Fruit fly (Drosophila melanogaster) Kc167 (cell line): ENCODE results near the gene E23.

Experiments used
- Myc ChIP-seq: fragments of >200 bp; optimal IDR thresholded peaks from 2 replicates; lab custom pipeline; 2017; ENCODE audit warnings: missing external identifiers
- Sin3A ChIP-seq: fragments of >200 bp; optimal IDR thresholded peaks from 2 replicates; lab custom pipeline; 2018; ENCODE audit warnings: missing external identifiers
- h ChIP-seq: fragments of >200 bp; optimal IDR thresholded peaks from 3 replicates; lab custom pipeline; 2018; ENCODE audit warnings: missing external identifiers
- insv ChIP-seq: fragments of >200 bp; optimal IDR thresholded peaks from 3 replicates; lab custom pipeline; 2018; ENCODE audit warnings: missing external identifiers
- psq ChIP-seq: fragments of >200 bp; optimal IDR thresholded peaks from 2 replicates; lab custom pipeline; 2017; ENCODE audit warnings: missing external identifiers
- ttk ChIP-seq: sonication (Bioruptor generic); optimal IDR thresholded peaks from 2 replicates; lab custom pipeline; 2017; ENCODE audit warnings: missing external identifiers

The E23 gene

dm6 chr2L:3301755-3302499 lies 52.7 kb downstream of the E23 start:
- TF ChIP-seq insv (lab: Kevin White, UChicago) (no peak), psq (lab: Kevin White, UChicago) (no peak), h (no peak), ttk (no peak), Myc (no peak), Sin3A (lab: Kevin White, UChicago) (no peak)

dm6 chr2L:3301058-3301457 lies 53.6 kb downstream of the E23 start:
- no peak for TF ChIP-seq psq (lab: Kevin White, UChicago)
- TF ChIP-seq insv (lab: Kevin White, UChicago): no peak
- no peak for TF ChIP-seq Sin3A (lab: Kevin White, UChicago)
- TF ChIP-seq Myc: no peak
- no peak for TF ChIP-seq h
- TF ChIP-seq ttk: no peak

dm6 chr2L:3299803-3300202 lies 54.8 kb downstream of the E23 start:
- TF ChIP-seq h (no peak), insv (lab: Kevin White, UChicago) (no peak), Sin3A (lab: Kevin White, UChicago) (no peak), Myc (no peak)

- TF ChIP-seq Myc: no peak
Observed at dm6 chr2L:3299142-3299541, 55.5 kb downstream of the E23 start.

DNA sequence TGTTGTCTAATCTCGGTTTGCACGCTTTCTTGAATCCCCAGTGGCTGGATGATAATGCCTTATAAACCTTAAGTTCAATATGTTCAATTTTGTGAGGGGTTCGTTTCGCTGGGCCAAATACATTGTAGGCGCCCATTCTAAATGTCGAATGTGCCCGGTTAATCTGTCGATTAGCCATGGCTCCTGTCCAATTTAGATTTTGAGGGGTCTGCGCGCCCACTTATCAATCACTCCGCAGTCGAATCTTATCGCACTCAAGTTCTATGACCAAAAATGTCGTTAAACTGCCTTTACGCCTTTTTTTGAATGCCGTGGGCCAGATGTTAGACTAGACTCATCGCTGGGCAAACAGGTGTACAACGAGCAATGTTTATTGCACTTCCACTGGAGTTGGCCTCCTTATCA lies 56.6 kb downstream of the E23 start:
- TF ChIP-seq Myc (no peak), ttk (no peak), insv (lab: Kevin White, UChicago) (no peak), h (no peak), Sin3A (lab: Kevin White, UChicago) (no peak), psq (lab: Kevin White, UChicago) (no peak)

DNA sequence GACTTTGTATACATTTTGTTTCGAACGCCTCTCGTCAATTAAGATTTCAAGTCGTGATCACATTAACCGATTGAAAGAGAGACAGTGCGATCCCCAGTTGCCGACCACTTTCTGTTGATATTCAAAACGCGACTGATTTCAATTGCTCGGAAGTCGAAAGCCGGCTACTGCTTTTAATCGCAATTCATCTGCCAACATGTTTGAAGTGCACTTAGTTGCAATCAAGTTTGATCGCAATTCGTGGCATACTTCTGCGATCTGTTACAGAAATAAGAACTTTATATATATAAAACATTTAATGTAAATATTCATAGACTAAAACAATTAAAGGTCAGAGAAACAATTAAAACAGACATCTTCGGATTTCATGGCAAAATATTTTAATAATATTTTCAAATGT lies 60.1 kb downstream of the E23 start, which contains the start of gene CG9664:
CG9664 (minus strand) TSS at position 135 of the 400 bp plus-strand sequence.
- TF ChIP-seq ttk: no peak
- TF ChIP-seq insv (lab: Kevin White, UChicago): no peak
- no peak for TF ChIP-seq Myc
- TF ChIP-seq h: no peak
- no peak for TF ChIP-seq psq (lab: Kevin White, UChicago)
- TF ChIP-seq Sin3A (lab: Kevin White, UChicago): no peak

DNA sequence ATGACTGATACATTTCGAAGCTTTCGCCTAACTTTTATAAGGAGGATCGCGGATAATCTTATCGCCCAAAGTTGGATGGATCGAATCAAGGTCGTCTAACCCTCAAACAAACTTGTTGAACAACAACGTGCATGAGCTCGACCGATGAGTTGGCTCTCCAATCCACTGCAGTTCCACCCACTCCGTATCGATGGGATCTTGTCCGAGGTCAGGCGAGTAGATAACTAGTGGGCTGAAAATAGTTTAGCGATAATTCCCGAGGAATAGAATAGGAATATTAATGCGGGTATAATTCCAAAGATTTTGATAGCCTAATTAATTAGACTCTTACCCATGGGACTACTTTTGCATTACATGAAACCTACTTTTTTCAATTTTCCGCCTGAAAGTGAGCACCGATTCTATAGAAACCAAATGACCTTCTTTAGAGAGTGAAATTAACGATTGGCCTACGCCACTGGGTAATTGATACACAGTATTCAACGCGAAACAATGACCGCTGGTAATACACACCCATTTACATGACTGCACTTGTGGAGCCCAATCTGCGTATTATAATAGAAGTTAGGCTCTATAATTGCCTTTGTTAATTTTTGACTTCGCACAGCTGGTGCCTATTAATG lies 60.8 kb downstream of the E23 start:
- TF ChIP-seq psq (lab: Kevin White, UChicago) (no peak), h (no peak), insv (lab: Kevin White, UChicago) (no peak), Sin3A (lab: Kevin White, UChicago) (no peak)
